ENCODE assay signal across 8 worm cellular contexts in the genomic region with DNA sequence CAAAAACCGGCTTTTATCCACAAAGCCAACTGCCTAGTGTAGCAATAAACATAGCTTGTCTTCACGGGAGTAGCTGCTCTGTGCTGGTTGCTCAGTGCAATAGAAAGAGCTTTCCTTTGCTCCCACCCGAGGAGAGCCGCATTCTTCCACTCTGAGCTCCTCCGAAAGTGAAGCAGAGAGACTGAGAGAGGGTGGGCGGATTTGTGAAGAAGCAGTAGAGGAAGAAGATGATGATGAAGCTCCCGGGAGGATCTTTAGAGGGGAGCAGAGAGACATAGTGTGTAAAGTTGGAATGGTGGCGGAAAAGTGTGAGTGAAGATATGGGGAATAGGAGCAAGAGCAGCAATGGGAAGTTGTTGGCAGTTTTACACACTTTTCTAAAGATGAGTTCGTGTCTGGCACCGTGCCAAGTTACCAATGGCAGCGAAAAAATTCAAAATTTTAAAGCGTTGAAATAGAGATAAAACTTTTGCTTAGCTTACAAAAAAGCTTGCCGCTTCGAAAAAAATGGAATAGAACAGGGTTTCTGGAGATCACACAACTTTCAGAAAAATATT.
TF ChIP-seq lines count a peak whose summit lies in the region.

Gene ZC477.4 (minus strand): TSS at position 276 of the 557 bp plus-strand sequence.

TF ChIP-seq in whole organism, L1 larva, 84 proteins besides CTCF, POLR2A, EP300 and RAD21 (continues in another document):
- TF ChIP-seq nhr-71 (tag; optimal IDR thresholded peaks at IDR 0.05; lab: Kevin White, UChicago) (peak; percentile 59), dsc-1 (tag; optimal IDR thresholded peaks at IDR 0.05; lab: Kevin White, UChicago) (peak; percentile 59), snu-23 (GFP tag; optimal IDR thresholded peaks at IDR 0.05; lab: Kevin White, UChicago) (peak; percentile 37), rnt-1 (tag; optimal IDR thresholded peaks at IDR 0.05; lab: Kevin White, UChicago) (peak; percentile 58), hlh-17 (GFP tag; optimal IDR thresholded peaks at IDR 0.05; lab: Kevin White, UChicago; ENCODE audit: borderline replicate concordance) (no peak), nhr-20 (tag; optimal IDR thresholded peaks at IDR 0.05; lab: Kevin White, UChicago) (peak; percentile 32), elt-3 (tag; optimal IDR thresholded peaks at IDR 0.05; lab: Kevin White, UChicago) (no peak), xbp-1 (tag; optimal IDR thresholded peaks at IDR 0.05; lab: Kevin White, UChicago) (no peak), irx-1 (tag; optimal IDR thresholded peaks at IDR 0.05; lab: Kevin White, UChicago) (no peak), swsn-7 (tag; optimal IDR thresholded peaks at IDR 0.05; lab: Kevin White, UChicago) (no peak)

TF ChIP-seq in whole organism, L2 larva, 48 proteins besides CTCF, POLR2A, EP300 and RAD21 (continues in another document):
- TF ChIP-seq unc-39 (tag; optimal IDR thresholded peaks at IDR 0.05; lab: Kevin White, UChicago) = no peak
- no peak for TF ChIP-seq lin-13 (GFP tag; optimal IDR thresholded peaks at IDR 0.05; lab: Kevin White, UChicago)
- TF ChIP-seq C34F6.9 (tag; optimal IDR thresholded peaks at IDR 0.05; lab: Kevin White, UChicago) = peak; percentile 41
- peak; percentile 67 for TF ChIP-seq nhr-129 (tag; optimal IDR thresholded peaks at IDR 0.05; lab: Kevin White, UChicago)
- peak; percentile 74 for TF ChIP-seq F13H6.1 (tag; optimal IDR thresholded peaks at IDR 0.05; lab: Kevin White, UChicago)
- no peak for TF ChIP-seq nhr-12 (tag; optimal IDR thresholded peaks at IDR 0.05; lab: Kevin White, UChicago)
- TF ChIP-seq sem-4 (tag; optimal IDR thresholded peaks at IDR 0.05; lab: Kevin White, UChicago) = no peak
- no peak for TF ChIP-seq nhr-25 (tag; optimal IDR thresholded peaks at IDR 0.05; lab: Kevin White, UChicago)
- no peak for TF ChIP-seq peb-1 (tag; optimal IDR thresholded peaks at IDR 0.05; lab: Kevin White, UChicago)
- TF ChIP-seq sma-3 (GFP tag; optimal IDR thresholded peaks at IDR 0.05; lab: Kevin White, UChicago) = no peak

TF ChIP-seq in whole organism, L3 larva, 47 proteins besides CTCF, POLR2A, EP300 and RAD21:
- TF ChIP-seq sea-2 (GFP tag; optimal IDR thresholded peaks at IDR 0.05; lab: Kevin White, UChicago) (no peak), nfya-1 (tag; optimal IDR thresholded peaks at IDR 0.05; lab: Kevin White, UChicago; ENCODE audit: insufficient read depth) (peak; percentile 31)

TF ChIP-seq in whole organism, L4 larva, 104 proteins besides CTCF, POLR2A, EP300 and RAD21 (continues in another document):
- TF ChIP-seq snpc-1.2 (GFP tag; IDR thresholded peaks at IDR 0.05; lab: Robert Waterston, UW) (no peak), lin-1 (GFP tag; IDR thresholded peaks at IDR 0.05; lab: Robert Waterston, UW) (no peak), R02D3.7 (tag; optimal IDR thresholded peaks at IDR 0.05; lab: Kevin White, UChicago) (no peak), ceh-20 (GFP tag; IDR thresholded peaks at IDR 0.05; lab: Robert Waterston, UW) (no peak), lin-39 (tag; optimal IDR thresholded peaks at IDR 0.05; lab: Kevin White, UChicago) (no peak), arid-1 (GFP tag; conservative IDR thresholded peaks at IDR 0.05; lab: Robert Waterston, UW) (no peak), madf-9 (GFP tag; conservative IDR thresholded peaks at IDR 0.05; lab: Robert Waterston, UW) (no peak), pha-4 (GFP tag; IDR thresholded peaks at IDR 0.05; lab: Robert Waterston, UW) (no peak), pha-4 (tag; optimal IDR thresholded peaks at IDR 0.05; lab: Kevin White, UChicago) (no peak), unc-39 (tag; optimal IDR thresholded peaks at IDR 0.05; lab: Kevin White, UChicago) (no peak), attf-4 (tag; optimal IDR thresholded peaks at IDR 0.05; lab: Kevin White, UChicago) (no peak), ceh-28 (tag; optimal IDR thresholded peaks at IDR 0.05; lab: Kevin White, UChicago) (no peak), D1046.2 (GFP tag; IDR thresholded peaks at IDR 0.05; lab: Robert Waterston, UW) (no peak), nhr-11 (tag; optimal IDR thresholded peaks at IDR 0.05; lab: Kevin White, UChicago) (peak; percentile 39)

TF ChIP-seq in whole organism, early embryonic, 17 proteins besides CTCF, POLR2A, EP300 and RAD21:
- TF ChIP-seq hmg-4 (GFP tag; optimal IDR thresholded peaks at IDR 0.05; lab: Kevin White, UChicago) = peak; percentile 21
- no peak for TF ChIP-seq ets-7 (tag; optimal IDR thresholded peaks at IDR 0.05; lab: Kevin White, UChicago)
- no peak for TF ChIP-seq pes-1 (GFP tag; IDR thresholded peaks at IDR 0.05; lab: Robert Waterston, UW)
- TF ChIP-seq flt-1 (GFP tag; IDR thresholded peaks at IDR 0.05; lab: Robert Waterston, UW) = no peak

TF ChIP-seq in whole organism, late embryonic, 69 proteins besides CTCF, POLR2A, EP300 and RAD21 (continues in another document):
- no peak for TF ChIP-seq fax-1 (tag; optimal IDR thresholded peaks at IDR 0.05; lab: Kevin White, UChicago)
- no peak for TF ChIP-seq pha-4 (tag; optimal IDR thresholded peaks at IDR 0.05; lab: Kevin White, UChicago)
- no peak for TF ChIP-seq T23F11.4 (GFP tag; optimal IDR thresholded peaks at IDR 0.05; lab: Kevin White, UChicago)
- TF ChIP-seq pros-1 (tag; optimal IDR thresholded peaks at IDR 0.05; lab: Kevin White, UChicago) = no peak
- TF ChIP-seq che-1 (tag; optimal IDR thresholded peaks at IDR 0.05; lab: Kevin White, UChicago) = no peak
- TF ChIP-seq ceh-34 (tag; optimal IDR thresholded peaks at IDR 0.05; lab: Kevin White, UChicago) = peak; percentile 25
- no peak for TF ChIP-seq sdc-2 (tag; optimal IDR thresholded peaks at IDR 0.05; lab: Kevin White, UChicago)
- peak; percentile 4 for TF ChIP-seq unc-42 (tag; optimal IDR thresholded peaks at IDR 0.05; lab: Kevin White, UChicago)
- TF ChIP-seq unc-55 (GFP tag; optimal IDR thresholded peaks at IDR 0.05; lab: Kevin White, UChicago) = peak; percentile 72
- no peak for TF ChIP-seq ets-4 (tag; optimal IDR thresholded peaks at IDR 0.05; lab: Kevin White, UChicago)
- no peak for TF ChIP-seq hlh-13 (GFP tag; optimal IDR thresholded peaks at IDR 0.05; lab: Kevin White, UChicago)
- no peak for TF ChIP-seq ceh-22 (tag; optimal IDR thresholded peaks at IDR 0.05; lab: Kevin White, UChicago)
- TF ChIP-seq gmeb-2 (tag; optimal IDR thresholded peaks at IDR 0.05; lab: Kevin White, UChicago) = no peak
- no peak for TF ChIP-seq odd-2 (tag; optimal IDR thresholded peaks at IDR 0.05; lab: Kevin White, UChicago)
- TF ChIP-seq hlh-6 (tag; optimal IDR thresholded peaks at IDR 0.05; lab: Kevin White, UChicago) = peak; percentile 55
- TF ChIP-seq K09A11.1 (tag; optimal IDR thresholded peaks at IDR 0.05; lab: Kevin White, UChicago; ENCODE audit: insufficient read depth) = no peak
- no peak for TF ChIP-seq unc-86 (tag; optimal IDR thresholded peaks at IDR 0.05; lab: Kevin White, UChicago)

TF ChIP-seq in whole organism, mixed stage, embryonic, 35 proteins besides CTCF, POLR2A, EP300 and RAD21:
- TF ChIP-seq M03D4.4 (tag; optimal IDR thresholded peaks at IDR 0.05; lab: Kevin White, UChicago) = peak; percentile 31
- no peak for TF ChIP-seq nhr-237 (tag; optimal IDR thresholded peaks at IDR 0.05; lab: Kevin White, UChicago)
- TF ChIP-seq ham-2 (GFP tag; optimal IDR thresholded peaks at IDR 0.05; lab: Kevin White, UChicago) = no peak
- no peak for TF ChIP-seq ceh-83 (GFP tag; optimal IDR thresholded peaks at IDR 0.05; lab: Kevin White, UChicago)
- TF ChIP-seq lin-13 (tag; optimal IDR thresholded peaks at IDR 0.05; lab: Kevin White, UChicago) = no peak
- no peak for TF ChIP-seq lsy-2 (tag; optimal IDR thresholded peaks at IDR 0.05; lab: Kevin White, UChicago)
- no peak for TF ChIP-seq ceh-39 (tag; optimal IDR thresholded peaks at IDR 0.05; lab: Kevin White, UChicago)
- TF ChIP-seq blmp-1 (tag; optimal IDR thresholded peaks at IDR 0.05; lab: Kevin White, UChicago) = no peak
- no peak for TF ChIP-seq elt-1 (tag; optimal IDR thresholded peaks at IDR 0.05; lab: Kevin White, UChicago; ENCODE audit: borderline replicate concordance, insufficient read depth)
- TF ChIP-seq unc-120 (tag; optimal IDR thresholded peaks at IDR 0.05; lab: Kevin White, UChicago; ENCODE audit: poor library complexity, severe bottlenecking) = peak; percentile 95
- no peak for TF ChIP-seq tbx-8 (GFP tag; optimal IDR thresholded peaks at IDR 0.05; lab: Kevin White, UChicago)
- no peak for TF ChIP-seq zip-8 (tag; optimal IDR thresholded peaks at IDR 0.05; lab: Kevin White, UChicago)
- TF ChIP-seq mep-1 (tag; optimal IDR thresholded peaks at IDR 0.05; lab: Kevin White, UChicago) = no peak
- TF ChIP-seq elt-3 (tag; optimal IDR thresholded peaks at IDR 0.05; lab: Kevin White, UChicago) = no peak
- TF ChIP-seq hlh-1 (tag; optimal IDR thresholded peaks at IDR 0.05; lab: Kevin White, UChicago) = peak; percentile 89
- TF ChIP-seq unc-62 (GFP tag; optimal IDR thresholded peaks at IDR 0.05; lab: Kevin White, UChicago) = peak; percentile 30

TF ChIP-seq in whole organism, young adult, 124 proteins besides CTCF, POLR2A, EP300 and RAD21:
- 0 out of 2 replicates have a peak, but pooled peaks have one; percentile 54 for TF ChIP-seq lag-1 (GFP tag; IDR thresholded peaks at IDR 0.05; lab: Robert Waterston, UW)
- 0 out of 2 replicates have a peak, but pooled peaks have one; percentile 25 for TF ChIP-seq egrh-3 (GFP tag; IDR thresholded peaks at IDR 0.05; lab: Robert Waterston, UW)
- TF ChIP-seq F37B4.10 (GFP tag; IDR thresholded peaks at IDR 0.05; lab: Robert Waterston, UW) = no peak
- TF ChIP-seq lsl-1 (GFP tag; optimal IDR thresholded peaks at IDR 0.05; lab: Kevin White, UChicago) = no peak
